Fruit fly (Drosophila melanogaster) whole organism, embryonic: ENCODE measurements around the gene CG6023.

Source experiments
- Adf1 ChIP-seq: fragments of 200-800 bp; sonication (Bioruptor generic); IDR thresholded peaks from 2 replicates; pipeline ENCODE4 v1.3.6; 2022; ENCODE audit warnings: missing biosample characterization, missing genetic modification characterization
- Asciz ChIP-seq: fragments of 200-800 bp; sonication (Bioruptor generic); optimal IDR thresholded peaks from 2 replicates; lab custom pipeline; 2017; ENCODE audit warnings: missing biosample characterization, mild to moderate bottlenecking, missing genetic modification characterization, missing genetic modification reagents
- CG12155 ChIP-seq: fragments of 200-800 bp; sonication (Bioruptor generic); optimal IDR thresholded peaks from 3 replicates; lab custom pipeline; 2016; ENCODE audit warnings: missing biosample characterization, missing genetic modification characterization
- CG12769 ChIP-seq: fragments of 200-800 bp; sonication (Bioruptor generic); optimal IDR thresholded peaks from 2 replicates; lab custom pipeline; 2019; ENCODE audit warnings: missing biosample characterization, mild to moderate bottlenecking, missing genetic modification characterization, moderate library complexity
- CG12942 ChIP-seq: fragments of 200-800 bp; sonication (Bioruptor generic); optimal IDR thresholded peaks from 3 replicates; lab custom pipeline; 2016; ENCODE audit warnings: missing biosample characterization, missing genetic modification characterization
- CG13624 ChIP-seq: fragments of 200-800 bp; sonication (Bioruptor generic); optimal IDR thresholded peaks from 2 replicates; lab custom pipeline; 2016; ENCODE audit warnings: missing biosample characterization, missing genetic modification characterization
- CG15601 ChIP-seq: fragments of 200-800 bp; sonication (Bioruptor generic); optimal IDR thresholded peaks from 3 replicates; lab custom pipeline; 2019; ENCODE audit warnings: missing biosample characterization, mild to moderate bottlenecking, missing genetic modification characterization, moderate library complexity
- CG17829 ChIP-seq: fragments of 200-800 bp; optimal IDR thresholded peaks from 2 replicates; lab custom pipeline; 2019; ENCODE audit warnings: missing biosample characterization, mild to moderate bottlenecking, missing genetic modification characterization, moderate library complexity
- CG18262 ChIP-seq: fragments of 200-800 bp; optimal IDR thresholded peaks from 3 replicates; lab custom pipeline; 2019; ENCODE audit warnings: missing biosample characterization, mild to moderate bottlenecking, missing genetic modification characterization, moderate library complexity
- CG2678 ChIP-seq: fragments of 200-800 bp; sonication (Bioruptor generic); optimal IDR thresholded peaks from 3 replicates; lab custom pipeline; 2019; ENCODE audit warnings: missing biosample characterization, mild to moderate bottlenecking, missing genetic modification characterization, moderate library complexity
- CG2889 ChIP-seq: fragments of 200-800 bp; sonication (Bioruptor generic); IDR thresholded peaks from 3 replicates; pipeline ENCODE4 v1.3.6; 2022; ENCODE audit warnings: missing biosample characterization, missing genetic modification characterization
- CG31224 ChIP-seq: fragments of 200-800 bp; sonication (Bioruptor generic); IDR thresholded peaks from 2 replicates; pipeline ENCODE4 v1.3.6; 2022; ENCODE audit warnings: missing biosample characterization, missing genetic modification characterization
- CG3281 ChIP-seq: fragments of 200-800 bp; sonication (Bioruptor generic); optimal IDR thresholded peaks from 3 replicates; lab custom pipeline; 2017; ENCODE audit warnings: missing biosample characterization, mild to moderate bottlenecking, missing genetic modification characterization
- CG34376 ChIP-seq: fragments of 200-800 bp; sonication (Bioruptor generic); optimal IDR thresholded peaks from 2 replicates; lab custom pipeline; 2018; ENCODE audit warnings: missing biosample characterization, mild to moderate bottlenecking, missing genetic modification characterization
- CG6683 ChIP-seq: fragments of 200-800 bp; sonication (Bioruptor generic); optimal IDR thresholded peaks from 2 replicates; lab custom pipeline; 2017; ENCODE audit warnings: missing biosample characterization, mild to moderate bottlenecking, missing genetic modification characterization, missing genetic modification reagents
- CG7963 ChIP-seq: fragments of 200-800 bp; sonication (Bioruptor generic); IDR thresholded peaks from 3 replicates; pipeline ENCODE4 v1.3.6; 2022; ENCODE audit warnings: missing biosample characterization, missing genetic modification characterization; ENCODE audit not compliant: partially characterized antibody
- Ets65A ChIP-seq: fragments of 200-800 bp; sonication (Bioruptor generic); peaks from one replicate; lab custom pipeline; 2016; ENCODE audit warnings: missing biosample characterization, missing genetic modification characterization
- HmgZ ChIP-seq: fragments of 200-800 bp; sonication (Bioruptor generic); optimal IDR thresholded peaks from 2 replicates; lab custom pipeline; 2018; ENCODE audit warnings: missing biosample characterization, mild to moderate bottlenecking, missing genetic modification characterization
- Hr39 ChIP-seq: fragments of >200 bp; optimal IDR thresholded peaks from 2 replicates; lab custom pipeline; 2017
- Hr78 ChIP-seq, 2 experiments: fragments of 200-800 bp in 1 of 2; fragments of >200 bp in 1 of 2; sonication (Bioruptor generic) in 1 of 2; optimal IDR thresholded peaks; 2 replicates each; lab custom pipeline; 2017 to 2019; ENCODE audit warnings: missing biosample characterization in 2 of 2, missing genetic modification characterization in 2 of 2, mild to moderate bottlenecking in 1 of 2, moderate library complexity in 1 of 2
- Kr ChIP-seq: fragments of 200-800 bp; sonication (Bioruptor generic); optimal IDR thresholded peaks from 2 replicates; lab custom pipeline; 2017; ENCODE audit warnings: missing biosample characterization, mild to moderate bottlenecking, missing genetic modification characterization
- Lpt ChIP-seq: fragments of >200 bp; optimal IDR thresholded peaks from 2 replicates; lab custom pipeline; 2018; ENCODE audit warnings: missing biosample characterization, missing genetic modification characterization
- Mad ChIP-seq: fragments of 200-800 bp; sonication (Bioruptor generic); optimal IDR thresholded peaks from 2 replicates; lab custom pipeline; 2016; ENCODE audit warnings: missing biosample characterization, missing genetic modification characterization
- NK7.1 ChIP-seq: fragments of 200-800 bp; sonication (Bioruptor generic); optimal IDR thresholded peaks from 3 replicates; lab custom pipeline; 2016; ENCODE audit warnings: missing biosample characterization, missing genetic modification characterization
- Pdp1 ChIP-seq, 2 experiments: fragments of 200-800 bp; sonication (Bioruptor generic); optimal IDR thresholded peaks; 3 replicates each; lab custom pipeline; 2016; ENCODE audit warnings: missing biosample characterization in 2 of 2, missing genetic modification characterization in 2 of 2, mild to moderate bottlenecking in 1 of 2, moderate library complexity in 1 of 2
- Ravus ChIP-seq: fragments of 200-800 bp; sonication (Bioruptor generic); IDR thresholded peaks from 2 replicates; pipeline ENCODE4 v1.3.6; 2022; ENCODE audit warnings: missing biosample characterization, missing genetic modification characterization
- Scr ChIP-seq: fragments of 200-800 bp; sonication (Bioruptor generic); IDR thresholded peaks from 2 replicates; pipeline ENCODE4 v1.3.6; 2022; ENCODE audit warnings: missing biosample characterization, missing genetic modification characterization; ENCODE audit not compliant: partially characterized antibody
- Sox102F ChIP-seq: fragments of 200-800 bp; sonication (Bioruptor generic); optimal IDR thresholded peaks from 2 replicates; lab custom pipeline; 2018; ENCODE audit warnings: missing biosample characterization, mild to moderate bottlenecking, missing genetic modification characterization, moderate library complexity
- YL-1 ChIP-seq: fragments of 200-800 bp; sonication (Bioruptor generic); optimal IDR thresholded peaks from 3 replicates; lab custom pipeline; 2017; ENCODE audit warnings: missing biosample characterization, mild to moderate bottlenecking, missing genetic modification characterization
- bbx ChIP-seq: fragments of 200-800 bp; sonication (Bioruptor generic); IDR thresholded peaks from 2 replicates; pipeline ENCODE4 v1.3.6; 2022; ENCODE audit warnings: missing biosample characterization, missing genetic modification characterization; ENCODE audit not compliant: partially characterized antibody
- cato ChIP-seq: fragments of 200-800 bp; sonication (Bioruptor generic); optimal IDR thresholded peaks from 2 replicates; lab custom pipeline; 2016; ENCODE audit warnings: missing biosample characterization, missing genetic modification characterization, borderline replicate concordance
- crp ChIP-seq, 2 experiments: fragments of 200-800 bp; sonication (Bioruptor generic); optimal IDR thresholded peaks; 2 replicates in 1 of 2; 3 replicates in 1 of 2; lab custom pipeline; 2017; ENCODE audit warnings: missing biosample characterization in 2 of 2, missing genetic modification characterization in 2 of 2, mild to moderate bottlenecking in 1 of 2, moderate library complexity in 1 of 2
- cwo ChIP-seq: fragments of 200-800 bp; sonication (Bioruptor generic); optimal IDR thresholded peaks from 3 replicates; lab custom pipeline; 2017; ENCODE audit warnings: missing biosample characterization, missing genetic modification characterization, mild to moderate bottlenecking, moderate library complexity, missing genetic modification reagents
- disco-r ChIP-seq: fragments of 200-800 bp; sonication (Bioruptor generic); optimal IDR thresholded peaks from 2 replicates; lab custom pipeline; 2016; ENCODE audit warnings: missing biosample characterization, missing genetic modification characterization
- grn ChIP-seq: fragments of 200-800 bp; sonication (Bioruptor generic); optimal IDR thresholded peaks from 3 replicates; lab custom pipeline; 2017; ENCODE audit warnings: missing biosample characterization, missing genetic modification characterization
- gsb-n ChIP-seq: fragments of 200-800 bp; sonication (Bioruptor generic); optimal IDR thresholded peaks from 3 replicates; lab custom pipeline; 2018; ENCODE audit warnings: missing biosample characterization, mild to moderate bottlenecking, missing genetic modification characterization
- hkb ChIP-seq, 2 experiments: fragments of 200-800 bp in 1 of 2; fragments of >200 bp in 1 of 2; sonication (Bioruptor generic) in 1 of 2; IDR thresholded peaks in 1 of 2; optimal IDR thresholded peaks in 1 of 2; 2 replicates each; pipeline versions ENCODE4 v1.3.6 to Lab custom; 2017 to 2022; ENCODE audit warnings: missing biosample characterization in 1 of 2, missing genetic modification characterization in 1 of 2
- mld ChIP-seq: fragments of 200-800 bp; sonication (Bioruptor generic); IDR thresholded peaks from 3 replicates; pipeline ENCODE4 v1.3.6; 2022; ENCODE audit warnings: missing biosample characterization, missing genetic modification characterization; ENCODE audit not compliant: partially characterized antibody
- nom ChIP-seq: fragments of 200-800 bp; sonication (Bioruptor generic); optimal IDR thresholded peaks from 2 replicates; lab custom pipeline; 2017; ENCODE audit warnings: missing biosample characterization, missing genetic modification characterization, mild to moderate bottlenecking, moderate library complexity, missing genetic modification reagents
- ro ChIP-seq: fragments of 200-800 bp; sonication (Bioruptor generic); IDR thresholded peaks from 2 replicates; pipeline ENCODE4 v1.3.6; 2022; ENCODE audit warnings: missing biosample characterization, missing genetic modification characterization
- sens ChIP-seq: fragments of 200-800 bp; sonication (Bioruptor generic); peaks from one replicate; lab custom pipeline; 2016; ENCODE audit warnings: missing biosample characterization, missing genetic modification characterization
- shn ChIP-seq: fragments of 200-800 bp; sonication (Bioruptor generic); optimal IDR thresholded peaks from 3 replicates; lab custom pipeline; 2016; ENCODE audit warnings: missing biosample characterization, missing genetic modification characterization
- sim ChIP-seq: fragments of 200-800 bp; sonication (Bioruptor generic); IDR thresholded peaks from 2 replicates; pipeline ENCODE4 v1.3.6; 2022; ENCODE audit warnings: missing biosample characterization, missing genetic modification characterization
- sna ChIP-seq: fragments of 200-800 bp; sonication (Bioruptor generic); IDR thresholded peaks from 2 replicates; pipeline ENCODE4 v1.3.6; 2022; ENCODE audit warnings: missing biosample characterization, missing genetic modification characterization; ENCODE audit not compliant: partially characterized antibody
- tio ChIP-seq: fragments of 200-800 bp; sonication (Bioruptor generic); optimal IDR thresholded peaks from 2 replicates; lab custom pipeline; 2017; ENCODE audit warnings: missing biosample characterization, missing genetic modification characterization, inconsistent platforms
- trh ChIP-seq: fragments of 200-800 bp; sonication (Bioruptor generic); optimal IDR thresholded peaks from 2 replicates; lab custom pipeline; 2016; ENCODE audit warnings: missing biosample characterization, missing genetic modification characterization
- tup ChIP-seq: fragments of 200-800 bp; sonication (Bioruptor generic); optimal IDR thresholded peaks from 2 replicates; lab custom pipeline; 2016; ENCODE audit warnings: missing biosample characterization, mild to moderate bottlenecking, missing genetic modification characterization, moderate library complexity
- vvl ChIP-seq: fragments of 200-800 bp; sonication (Bioruptor generic); IDR thresholded peaks from 2 replicates; pipeline ENCODE4 v1.3.6; 2022; ENCODE audit warnings: missing biosample characterization, missing genetic modification characterization
- wor ChIP-seq: fragments of 200-800 bp; sonication (Bioruptor generic); IDR thresholded peaks from 2 replicates; pipeline ENCODE4 v1.3.6; 2022; ENCODE audit warnings: missing biosample characterization, missing genetic modification characterization
- zen2 ChIP-seq: fragments of 200-800 bp; sonication (Bioruptor generic); IDR thresholded peaks from 3 replicates; pipeline ENCODE4 v1.3.6; 2022; ENCODE audit warnings: missing biosample characterization, missing genetic modification characterization; ENCODE audit not compliant: partially characterized antibody

CG6023 gene

DNA sequence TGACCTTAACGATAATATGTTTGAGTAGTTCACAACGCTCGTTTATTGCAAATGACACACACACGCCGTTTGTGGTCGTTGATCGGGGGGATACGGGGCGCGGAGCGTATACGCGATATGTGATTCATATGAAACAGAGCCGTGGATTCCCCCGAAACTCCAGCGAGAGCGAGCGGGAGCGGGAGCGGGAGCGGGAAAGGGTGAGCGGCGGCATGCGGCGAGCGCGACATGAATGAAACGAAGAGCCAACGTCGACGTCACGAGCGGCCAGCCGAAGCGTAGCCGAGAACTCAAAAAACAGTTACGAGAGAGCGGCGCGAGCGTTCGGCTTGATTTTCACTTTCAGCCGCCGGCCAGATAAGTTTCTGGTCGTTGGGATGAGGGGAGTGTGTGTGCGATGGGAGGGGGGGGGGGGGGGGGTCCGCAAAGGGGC lies 38.6 kb downstream of the CG6023 start (continued):
- no peak for TF ChIP-seq CG6683
- peak; percentile 43 for TF ChIP-seq CG34376 (GFP tag; lab: Kevin White, UChicago)
- no peak for TF ChIP-seq CG2889 (GFP tag; lab: Robert Waterston, UW)
- no peak for TF ChIP-seq CG3281 (GFP tag; lab: Kevin White, UChicago)
- peak in 1 of 2 experiments; percentile 20 for TF ChIP-seq Pdp1 (GFP tag; optimal IDR thresholded peaks at IDR 0.05; lab: Kevin White, UChicago)
- TF ChIP-seq Hr39 (lab: Kevin White, UChicago), result no peak
- peak; percentile 33; the same call in 1 of the 2 replicates for TF ChIP-seq sna (GFP tag; lab: Robert Waterston, UW)
- no peak for TF ChIP-seq hkb (optimal IDR thresholded peaks at IDR 0.05; lab: Kevin White, UChicago)
- 0 out of 2 replicates have a peak, but pooled peaks have one; percentile 9 for TF ChIP-seq hkb (GFP tag; IDR thresholded peaks at IDR 0.05; lab: Robert Waterston, UW)
- TF ChIP-seq Sox102F (GFP tag; lab: Kevin White, UChicago), result no peak
- TF ChIP-seq Ravus (GFP tag; lab: Robert Waterston, UW), result no peak
- no peak for TF ChIP-seq Mad
- TF ChIP-seq sens (GFP tag; lab: Kevin White, UChicago), result peak; percentile 59
- no peak for TF ChIP-seq sim
- peak; percentile 49 for TF ChIP-seq grn (GFP tag; lab: Kevin White, UChicago)
- TF ChIP-seq cwo (GFP tag; lab: Kevin White, UChicago), result peak; percentile 79
- TF ChIP-seq CG7963 (GFP tag; lab: Robert Waterston, UW), result no peak
- no peak for TF ChIP-seq CG2678 (tag; lab: Kevin White, UChicago)
- peak in 1 of 2 experiments; percentile 78 for TF ChIP-seq Hr78 (GFP tag; optimal IDR thresholded peaks at IDR 0.05; lab: Kevin White, UChicago)
- TF ChIP-seq CG13624 (GFP tag; lab: Kevin White, UChicago), result no peak
- TF ChIP-seq tup (GFP tag; lab: Kevin White, UChicago), result no peak
- TF ChIP-seq Kr (GFP tag; lab: Kevin White, UChicago), result peak; percentile 62
- TF ChIP-seq NK7.1, result no peak
- TF ChIP-seq CG12155 (GFP tag; lab: Kevin White, UChicago), result peak; percentile 80
- no peak for TF ChIP-seq crp (GFP tag; optimal IDR thresholded peaks at IDR 0.05; lab: Kevin White, UChicago)
- TF ChIP-seq CG18262 (tag; lab: Kevin White, UChicago), result no peak
- no peak for TF ChIP-seq CG12942
- no peak for TF ChIP-seq ro (GFP tag; lab: Robert Waterston, UW)
- no peak for TF ChIP-seq gsb-n (tag; lab: Kevin White, UChicago)
- TF ChIP-seq CG15601, result no peak
- no peak for TF ChIP-seq YL-1 (GFP tag; lab: Kevin White, UChicago)
- TF ChIP-seq vvl (GFP tag; lab: Robert Waterston, UW), result peak; percentile 35; the same call in 1 of the 2 replicates
- TF ChIP-seq bbx (GFP tag; lab: Robert Waterston, UW), result no peak
- TF ChIP-seq Ets65A (GFP tag; lab: Kevin White, UChicago), result peak; percentile 20
- TF ChIP-seq wor (GFP tag; lab: Robert Waterston, UW), result no peak
- TF ChIP-seq Asciz, result no peak
- peak; percentile 85 for TF ChIP-seq CG12769 (tag; lab: Kevin White, UChicago)
- no peak for TF ChIP-seq CG31224 (GFP tag; lab: Robert Waterston, UW)
- TF ChIP-seq disco-r (GFP tag; lab: Kevin White, UChicago), result no peak
- no peak for TF ChIP-seq nom (GFP tag; lab: Kevin White, UChicago)
- peak; percentile 97 for TF ChIP-seq shn (GFP tag; lab: Kevin White, UChicago)
- no peak for TF ChIP-seq tio
- peak; percentile 27; the same call in 1 of the 2 replicates for TF ChIP-seq Scr (GFP tag; lab: Robert Waterston, UW)
- no peak for TF ChIP-seq mld (GFP tag; lab: Robert Waterston, UW)
- TF ChIP-seq Adf1 (GFP tag; lab: Robert Waterston, UW), result peak; percentile 83
- TF ChIP-seq Lpt (GFP tag; lab: Kevin White, UChicago), result no peak
- TF ChIP-seq HmgZ, result peak; percentile 29
- TF ChIP-seq trh, result no peak
- TF ChIP-seq zen2 (GFP tag; lab: Robert Waterston, UW), result no peak
- TF ChIP-seq CG17829 (tag; lab: Kevin White, UChicago), result no peak
- TF ChIP-seq cato (GFP tag; lab: Kevin White, UChicago), result no peak
